Worm (Caenorhabditis elegans): ENCODE data around the gene lips-13.

Gene lips-13

ce11 chrII:1143173-1143738 is 25.4 kb upstream of the lips-13 start:
- no peak for TF ChIP-seq scrt-1 (GFP tag; IDR thresholded peaks at IDR 0.05)
- no peak for TF ChIP-seq pes-1 (GFP tag; IDR thresholded peaks at IDR 0.05)
- no peak for TF ChIP-seq hnd-1 (tag; optimal IDR thresholded peaks at IDR 0.05)
- no peak for TF ChIP-seq tbx-11 (GFP tag; IDR thresholded peaks at IDR 0.05)
- TF ChIP-seq sea-1 (GFP tag; conservative IDR thresholded peaks at IDR 0.05), result no peak
- no peak for TF ChIP-seq ceh-13 (GFP tag; optimal IDR thresholded peaks at IDR 0.05)
- TF ChIP-seq ceh-36 (tag; optimal IDR thresholded peaks at IDR 0.05), result no peak
- TF ChIP-seq aly-1 (tag; optimal IDR thresholded peaks at IDR 0.05), result no peak
- no peak for TF ChIP-seq tbx-37 (GFP tag; conservative IDR thresholded peaks at IDR 0.05)
- TF ChIP-seq ets-7 (tag; optimal IDR thresholded peaks at IDR 0.05), result no peak
- no peak for TF ChIP-seq F13C5.2 (tag; optimal IDR thresholded peaks at IDR 0.05)
- no peak for TF ChIP-seq hmbx-1 (tag; optimal IDR thresholded peaks at IDR 0.05)

ce11 chrII:1141720-1142574 is 24.1 kb upstream of the lips-13 start:
- no peak for TF ChIP-seq hnd-1 (tag; optimal IDR thresholded peaks at IDR 0.05)
- no peak for TF ChIP-seq hmbx-1 (tag; optimal IDR thresholded peaks at IDR 0.05)
- no peak for TF ChIP-seq B0310.2 (tag; optimal IDR thresholded peaks at IDR 0.05)
- no peak for TF ChIP-seq ets-7 (tag; optimal IDR thresholded peaks at IDR 0.05)
- TF ChIP-seq sea-1 (GFP tag; conservative IDR thresholded peaks at IDR 0.05), result no peak
- no peak for TF ChIP-seq hmg-4 (GFP tag; optimal IDR thresholded peaks at IDR 0.05)
- TF ChIP-seq F13C5.2 (tag; optimal IDR thresholded peaks at IDR 0.05), result no peak
- no peak for TF ChIP-seq scrt-1 (GFP tag; IDR thresholded peaks at IDR 0.05)
- no peak for TF ChIP-seq ama-1 (optimal IDR thresholded peaks at IDR 0.05)
- no peak for TF ChIP-seq ceh-13 (GFP tag; optimal IDR thresholded peaks at IDR 0.05)
- no peak for TF ChIP-seq flt-1 (GFP tag; IDR thresholded peaks at IDR 0.05)
- TF ChIP-seq tra-4 (tag; optimal IDR thresholded peaks at IDR 0.05), result no peak
- TF ChIP-seq tbx-37 (GFP tag; conservative IDR thresholded peaks at IDR 0.05), result no peak

ce11 chrII:1140689-1141088 is 22.8 kb upstream of the lips-13 start, which contains the start of gene W09B6.4:
W09B6.4 (minus strand) TSS chrII:1140839.
- no peak for TF ChIP-seq aly-1 (tag; optimal IDR thresholded peaks at IDR 0.05)
- TF ChIP-seq hnd-1 (tag; optimal IDR thresholded peaks at IDR 0.05), result no peak
- no peak for TF ChIP-seq ceh-36 (tag; optimal IDR thresholded peaks at IDR 0.05)
- no peak for TF ChIP-seq tra-4 (tag; optimal IDR thresholded peaks at IDR 0.05)
- no peak for TF ChIP-seq sea-1 (GFP tag; conservative IDR thresholded peaks at IDR 0.05)
- TF ChIP-seq ets-7 (tag; optimal IDR thresholded peaks at IDR 0.05), result no peak
- no peak for TF ChIP-seq pes-1 (GFP tag; IDR thresholded peaks at IDR 0.05)
- no peak for TF ChIP-seq F13C5.2 (tag; optimal IDR thresholded peaks at IDR 0.05)
- no peak for TF ChIP-seq scrt-1 (GFP tag; IDR thresholded peaks at IDR 0.05)

- TF ChIP-seq ets-7 (tag; optimal IDR thresholded peaks at IDR 0.05) (no peak), tbx-11 (GFP tag; IDR thresholded peaks at IDR 0.05) (no peak), ama-1 (optimal IDR thresholded peaks at IDR 0.05) (no peak), tbx-37 (GFP tag; conservative IDR thresholded peaks at IDR 0.05) (no peak), F13C5.2 (tag; optimal IDR thresholded peaks at IDR 0.05) (no peak), hnd-1 (tag; optimal IDR thresholded peaks at IDR 0.05) (no peak)
Observed at ce11 chrII:1138618-1139017, 20.8 kb upstream of the lips-13 start.

ce11 chrII:1136485-1136884 is 18.6 kb upstream of the lips-13 start, which contains the start of gene pod-2:
pod-2 (plus strand) TSS chrII:1136785.
- TF ChIP-seq ceh-36 (tag; optimal IDR thresholded peaks at IDR 0.05) (no peak), tra-4 (tag; optimal IDR thresholded peaks at IDR 0.05) (no peak), flt-1 (GFP tag; IDR thresholded peaks at IDR 0.05) (no peak), aly-1 (tag; optimal IDR thresholded peaks at IDR 0.05) (no peak)

- 0 out of 2 replicates have a peak, but pooled peaks have one; percentile 9 for TF ChIP-seq sea-1 (GFP tag; conservative IDR thresholded peaks at IDR 0.05)
- peak; percentile 62; the same call in 1 of the 2 replicates for TF ChIP-seq pes-1 (GFP tag; IDR thresholded peaks at IDR 0.05)
- TF ChIP-seq ets-7 (tag; optimal IDR thresholded peaks at IDR 0.05), result peak; percentile 4
Observed at ce11 chrII:1134314-1135108, 16.7 kb upstream of the lips-13 start.

- TF ChIP-seq ama-1 (optimal IDR thresholded peaks at IDR 0.05) (no peak), hmg-4 (GFP tag; optimal IDR thresholded peaks at IDR 0.05) (no peak), ets-7 (tag; optimal IDR thresholded peaks at IDR 0.05) (no peak), tbx-37 (GFP tag; conservative IDR thresholded peaks at IDR 0.05) (no peak), F13C5.2 (tag; optimal IDR thresholded peaks at IDR 0.05) (no peak), B0310.2 (tag; optimal IDR thresholded peaks at IDR 0.05) (no peak), flt-1 (GFP tag; IDR thresholded peaks at IDR 0.05) (no peak), ceh-13 (GFP tag; optimal IDR thresholded peaks at IDR 0.05) (no peak), scrt-1 (GFP tag; IDR thresholded peaks at IDR 0.05) (no peak), tbx-11 (GFP tag; IDR thresholded peaks at IDR 0.05) (no peak), pes-1 (GFP tag; IDR thresholded peaks at IDR 0.05) (no peak), hmbx-1 (tag; optimal IDR thresholded peaks at IDR 0.05) (no peak), sea-1 (GFP tag; conservative IDR thresholded peaks at IDR 0.05) (no peak), ceh-36 (tag; optimal IDR thresholded peaks at IDR 0.05) (no peak), hnd-1 (tag; optimal IDR thresholded peaks at IDR 0.05) (no peak)
Observed at ce11 chrII:1133295-1133694, 15.5 kb upstream of the lips-13 start.

Data from whole organism, early embryonic.